Fruit fly (Drosophila melanogaster): ENCODE measurements around the gene bon.

DNA sequence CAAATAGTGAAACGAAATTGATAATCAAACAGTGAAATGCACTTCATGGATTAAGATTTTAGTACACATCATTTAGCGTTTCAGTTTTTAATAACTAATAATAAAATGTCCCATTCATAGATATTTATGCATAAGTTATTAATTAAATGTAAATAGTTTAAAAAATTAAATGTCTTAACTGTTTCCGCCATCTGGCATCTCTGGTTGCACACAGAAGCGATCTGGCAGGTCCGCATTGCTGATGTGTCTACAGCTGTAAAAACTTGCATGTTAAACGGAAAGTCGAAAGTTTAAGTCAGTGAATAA lies 4.5 kb upstream of the bon start, which contains the start of gene Srp72:
- no peak for TF ChIP-seq Hr96 (GFP tag; optimal IDR thresholded peaks at IDR 0.05)
- TF ChIP-seq cic (GFP tag; optimal IDR thresholded peaks at IDR 0.05) = no peak
- peak; percentile 19 for TF ChIP-seq Crg-1 (GFP tag; optimal IDR thresholded peaks at IDR 0.05)
- peak; percentile 51 for TF ChIP-seq CG11617 (GFP tag; optimal IDR thresholded peaks at IDR 0.05)
- peak; percentile 21 for TF ChIP-seq pad (GFP tag; optimal IDR thresholded peaks at IDR 0.05)

All from whole organism, adult.